Worm (Caenorhabditis elegans) whole organism, L1 larva: ENCODE results near the gene chca-1.

Source experiments
- C04F5.9 ChIP-seq: sonication (generic microtip); optimal IDR thresholded peaks from 2 replicates; lab custom pipeline; 2016; ENCODE audit warnings: missing genetic modification characterization, missing compliant biosample characterization
- alr-1 ChIP-seq: fragments of 200-800 bp; sonication (Bioruptor generic); optimal IDR thresholded peaks from 2 replicates; lab custom pipeline; 2018; ENCODE audit warnings: borderline replicate concordance, mild to moderate bottlenecking, missing genetic modification characterization, missing compliant biosample characterization
- ceh-90 ChIP-seq: sonication (generic microtip); optimal IDR thresholded peaks from 2 replicates; lab custom pipeline; 2016; ENCODE audit warnings: missing genetic modification characterization, missing compliant biosample characterization
- fkh-10 ChIP-seq: sonication (generic microtip); optimal IDR thresholded peaks from 2 replicates; lab custom pipeline; 2017; ENCODE audit warnings: missing biosample characterization, missing genetic modification reagents, missing genetic modification characterization
- hpl-2 ChIP-seq: fragments of 150-350 bp; optimal IDR thresholded peaks from 2 replicates; lab custom pipeline; 2014; ENCODE audit warnings: missing biosample characterization, missing genetic modification reagents, missing genetic modification characterization
- isw-1 ChIP-seq: fragments of 200-800 bp; sonication (Bioruptor generic); IDR thresholded peaks from 2 replicates; pipeline ENCODE4 v1.3.6; 2022; ENCODE audit warnings: missing genetic modification characterization, missing compliant biosample characterization
- lsy-2 ChIP-seq, 2 experiments: fragments of 150-350 bp; optimal IDR thresholded peaks; 2 replicates each; lab custom pipeline; 2014; ENCODE audit warnings: missing biosample characterization in 2 of 2, missing genetic modification characterization in 2 of 2
- mdl-1 ChIP-seq, 2 experiments: fragments of 150-350 bp; optimal IDR thresholded peaks; 2 replicates each; lab custom pipeline; 2014 to 2017; ENCODE audit warnings: missing biosample characterization in 2 of 2, missing genetic modification characterization in 2 of 2, inconsistent platforms in 1 of 2
- nhr-12 ChIP-seq: sonication (generic microtip); optimal IDR thresholded peaks from 2 replicates; lab custom pipeline; 2017; ENCODE audit warnings: missing biosample characterization, missing genetic modification characterization
- nhr-237 ChIP-seq: fragments of 150-350 bp; optimal IDR thresholded peaks from 2 replicates; lab custom pipeline; 2014; ENCODE audit warnings: missing biosample characterization, missing genetic modification characterization
- nhr-90 ChIP-seq: sonication (generic microtip); optimal IDR thresholded peaks from 2 replicates; lab custom pipeline; 2016; ENCODE audit warnings: mild to moderate bottlenecking, missing genetic modification characterization, missing compliant biosample characterization; ENCODE audit not compliant: poor library complexity
- snpc-4 ChIP-seq: fragments of 150-350 bp; optimal IDR thresholded peaks from 2 replicates; lab custom pipeline; 2014; ENCODE audit warnings: missing biosample characterization, missing genetic modification characterization

ce11 chrIV:9668103-9668672, 17.0 kb downstream of the chca-1 start:
- no peak for TF ChIP-seq ceh-90 (tag; lab: Kevin White, UChicago)
- TF ChIP-seq fkh-10 (GFP tag; lab: Kevin White, UChicago): no peak
- no peak for TF ChIP-seq hpl-2 (GFP tag; lab: Kevin White, UChicago)
- no peak for TF ChIP-seq lsy-2 (tag; optimal IDR thresholded peaks at IDR 0.05; lab: Kevin White, UChicago)
- TF ChIP-seq mdl-1 (tag; optimal IDR thresholded peaks at IDR 0.05; lab: Kevin White, UChicago): peak in 1 of 2 experiments; percentile 31
- no peak for TF ChIP-seq nhr-90
- no peak for TF ChIP-seq isw-1
- TF ChIP-seq snpc-4 (tag; lab: Kevin White, UChicago): no peak
- TF ChIP-seq nhr-12: no peak
- no peak for TF ChIP-seq C04F5.9 (tag; lab: Kevin White, UChicago)
- TF ChIP-seq alr-1 (tag; lab: Kevin White, UChicago): no peak
- TF ChIP-seq nhr-237: no peak
